Fruit fly (Drosophila melanogaster) whole organism: ENCODE data around the gene hook.

ENCODE experiments used
- CG8478 ChIP-seq: fragments of >200 bp; optimal IDR thresholded peaks from 2 replicates; lab custom pipeline; 2018; ENCODE audit warnings: inconsistent platforms
- Dll ChIP-seq: fragments of >200 bp; optimal IDR thresholded peaks from 2 replicates; lab custom pipeline; 2017
- EcR ChIP-seq, 2 experiments: fragments of >200 bp; optimal IDR thresholded peaks; 2 replicates each; lab custom pipeline; 2017; ENCODE audit warnings: missing biosample characterization in 2 of 2, missing genetic modification characterization in 2 of 2, missing genetic modification reagents in 2 of 2
- pan ChIP-seq: fragments of >200 bp; optimal IDR thresholded peaks from 2 replicates; lab custom pipeline; 2017
- psq ChIP-seq: fragments of >200 bp; optimal IDR thresholded peaks from 2 replicates; lab custom pipeline; 2017
- usp ChIP-seq: fragments of >200 bp; optimal IDR thresholded peaks from 2 replicates; lab custom pipeline; 2017; ENCODE audit warnings: missing biosample characterization, missing genetic modification characterization, mixed read lengths

Gene hook

DNA sequence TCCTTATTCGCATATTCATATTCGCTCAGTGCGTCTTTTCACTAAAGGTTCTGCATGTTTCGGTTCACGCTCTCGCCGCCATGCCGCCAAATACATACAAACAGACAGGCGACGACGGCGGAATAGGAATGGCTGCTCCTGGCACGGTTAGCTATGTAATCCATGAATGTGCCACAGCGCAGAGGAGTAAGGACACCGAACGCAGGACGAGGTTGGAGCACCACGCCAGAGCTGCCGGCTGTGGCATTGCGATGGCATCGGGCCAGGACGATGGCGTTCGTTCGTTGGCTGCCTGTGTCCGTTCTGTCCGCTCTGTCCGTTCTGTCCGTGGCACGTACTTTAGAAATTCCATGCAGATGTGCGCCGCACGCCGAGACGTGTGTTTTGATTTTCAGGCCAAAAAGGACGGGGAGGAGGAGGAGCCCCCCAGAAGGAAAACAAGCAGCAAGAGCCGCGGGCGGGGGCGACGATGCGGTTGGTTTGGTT is 18.4 kb downstream of the hook start:
- no peak for TF ChIP-seq psq
- no peak for TF ChIP-seq EcR (GFP tag; optimal IDR thresholded peaks at IDR 0.05; lab: Kevin White, UChicago)
- no peak for TF ChIP-seq CG8478
- no peak for TF ChIP-seq pan (lab: Kevin White, UChicago)
- no peak for TF ChIP-seq Dll
- TF ChIP-seq usp (GFP tag; lab: Kevin White, UChicago): no peak

DNA sequence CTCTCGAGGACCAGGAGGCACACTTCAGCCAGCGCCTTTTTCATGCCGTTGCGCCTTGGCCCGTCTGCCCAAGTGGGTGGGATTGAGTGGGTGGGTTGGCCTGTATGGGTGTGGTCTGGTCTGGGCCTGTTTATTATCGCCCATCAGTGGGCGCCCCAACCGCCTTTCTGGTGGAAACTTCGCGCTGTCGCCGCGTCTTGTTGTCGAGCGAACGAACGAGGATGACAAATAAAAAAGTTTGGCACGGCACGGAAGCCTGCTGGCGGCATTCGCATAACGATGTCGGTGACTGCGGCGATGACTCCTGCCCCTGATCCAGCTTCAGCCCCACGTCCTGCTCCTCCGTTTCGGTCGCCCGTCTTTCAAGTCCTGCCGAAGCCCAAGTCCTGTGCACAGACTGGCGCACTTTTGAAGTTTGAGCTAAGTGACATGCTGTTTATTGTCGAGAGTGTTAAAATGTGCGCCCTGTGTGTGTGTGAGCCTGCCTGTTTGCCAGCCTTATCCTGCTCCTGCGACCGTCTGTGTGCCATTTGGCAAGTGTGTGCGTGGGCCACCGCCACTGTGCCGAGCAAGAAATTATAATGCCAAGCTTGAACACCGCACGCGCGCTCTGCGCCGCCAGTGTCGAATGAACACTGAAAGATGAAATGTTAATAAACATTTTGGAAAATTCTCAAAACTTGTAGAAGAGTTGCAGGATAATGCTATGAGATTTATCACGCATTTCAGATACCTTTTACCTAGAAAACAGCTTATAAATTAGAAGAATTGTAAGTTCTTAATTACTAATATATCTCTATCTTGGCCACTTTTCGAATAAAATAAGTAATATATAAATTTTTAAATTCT is 19.0 kb downstream of the hook start:
- TF ChIP-seq CG8478 (no peak), EcR (GFP tag; optimal IDR thresholded peaks at IDR 0.05; lab: Kevin White, UChicago) (no peak), Dll (no peak), psq (no peak), usp (GFP tag; lab: Kevin White, UChicago) (no peak), pan (lab: Kevin White, UChicago) (no peak)

DNA sequence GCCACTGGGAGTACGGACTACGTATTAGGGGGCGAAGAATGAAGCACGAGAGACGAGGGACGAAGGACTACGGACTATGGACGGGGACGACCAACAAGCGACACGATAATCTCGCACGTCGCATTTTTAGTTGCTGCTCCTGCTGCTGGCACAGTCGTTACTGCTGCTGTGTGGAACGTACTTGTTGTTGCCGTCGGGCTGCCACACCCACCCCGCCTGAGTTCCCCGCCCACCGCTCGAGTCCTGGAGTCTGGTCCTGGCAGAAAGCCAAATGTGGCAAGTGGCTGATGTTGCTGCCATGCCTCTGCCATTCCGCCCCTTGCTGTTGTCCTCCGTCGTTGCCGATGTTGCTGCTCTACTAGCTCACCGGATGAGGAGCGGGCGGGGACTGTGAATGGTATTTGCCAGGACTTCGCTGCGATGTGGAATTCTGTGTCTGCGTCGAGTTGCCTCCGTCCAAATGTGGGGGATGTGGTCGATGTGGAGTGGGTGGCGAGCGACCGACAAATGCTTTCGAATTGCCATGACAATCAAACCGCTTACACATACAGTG is 20.4 kb downstream of the hook start:
- TF ChIP-seq CG8478: no peak
- TF ChIP-seq pan (lab: Kevin White, UChicago): no peak
- no peak for TF ChIP-seq Dll
- no peak for TF ChIP-seq EcR (GFP tag; optimal IDR thresholded peaks at IDR 0.05; lab: Kevin White, UChicago)
- no peak for TF ChIP-seq usp (GFP tag; lab: Kevin White, UChicago)
- TF ChIP-seq psq: no peak

DNA sequence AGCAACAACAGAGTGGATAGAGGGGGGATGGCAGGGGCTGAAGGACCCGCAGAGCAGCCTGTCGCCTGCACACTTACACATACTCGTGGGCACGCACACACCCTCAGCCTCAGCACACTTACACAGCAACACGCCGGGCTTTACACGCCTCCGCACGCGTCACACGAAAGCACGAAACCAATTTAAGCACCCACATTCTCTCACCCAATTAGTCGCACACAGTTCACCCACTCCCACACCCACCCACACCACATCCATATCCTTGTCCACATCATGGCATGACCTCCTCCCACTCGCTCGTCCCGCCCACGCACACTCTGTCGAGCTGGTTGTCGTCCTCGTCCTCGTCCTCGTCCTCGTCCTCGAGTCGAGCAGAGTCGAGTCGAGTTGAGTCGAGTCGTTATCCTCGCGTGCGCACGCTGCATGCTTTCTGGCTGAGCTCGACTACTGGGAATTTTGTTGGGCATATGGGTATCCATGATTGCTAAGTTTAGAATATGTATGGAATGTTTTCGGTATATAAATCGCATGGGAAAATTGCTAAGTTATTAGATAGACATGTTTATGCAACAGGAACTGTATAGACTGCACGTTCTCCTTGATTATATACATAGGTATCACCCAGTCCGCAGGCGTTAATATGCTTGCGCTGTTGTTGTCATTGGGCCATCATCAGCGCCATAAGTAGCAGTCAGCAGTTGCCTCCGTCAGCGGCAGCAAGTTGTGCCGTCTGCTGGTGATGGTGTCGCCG is 21.2 kb downstream of the hook start:
- TF ChIP-seq EcR (GFP tag; optimal IDR thresholded peaks at IDR 0.05; lab: Kevin White, UChicago) (no peak), CG8478 (no peak), usp (GFP tag; lab: Kevin White, UChicago) (no peak), psq (no peak), pan (lab: Kevin White, UChicago) (peak; percentile 62)

DNA sequence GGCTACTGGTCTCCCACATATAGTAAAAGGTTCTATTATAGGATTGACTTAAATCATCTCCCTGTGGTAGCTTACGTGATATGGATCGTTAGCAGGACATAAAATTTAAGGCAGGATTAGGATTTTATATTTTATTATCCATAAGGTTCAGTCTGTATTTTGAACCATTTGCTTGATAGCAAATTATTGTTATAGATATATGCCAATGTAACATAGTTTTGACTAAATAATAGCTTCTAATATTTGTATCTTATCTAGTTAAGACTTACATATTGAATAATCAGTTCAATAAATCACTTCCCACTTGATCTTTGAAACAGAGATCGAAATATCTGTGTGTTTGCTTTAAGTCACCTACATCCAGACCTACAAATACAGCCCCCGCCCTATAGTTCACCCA is 22.7 kb downstream of the hook start, which contains the start of gene robl37BC:
Gene robl37BC, plus strand, starts transcription at position 301 of the 400 bp plus-strand sequence.
- TF ChIP-seq usp (GFP tag; lab: Kevin White, UChicago) (no peak), pan (lab: Kevin White, UChicago) (no peak), psq (no peak), EcR (GFP tag; optimal IDR thresholded peaks at IDR 0.05; lab: Kevin White, UChicago) (no peak), CG8478 (no peak), Dll (no peak)

DNA sequence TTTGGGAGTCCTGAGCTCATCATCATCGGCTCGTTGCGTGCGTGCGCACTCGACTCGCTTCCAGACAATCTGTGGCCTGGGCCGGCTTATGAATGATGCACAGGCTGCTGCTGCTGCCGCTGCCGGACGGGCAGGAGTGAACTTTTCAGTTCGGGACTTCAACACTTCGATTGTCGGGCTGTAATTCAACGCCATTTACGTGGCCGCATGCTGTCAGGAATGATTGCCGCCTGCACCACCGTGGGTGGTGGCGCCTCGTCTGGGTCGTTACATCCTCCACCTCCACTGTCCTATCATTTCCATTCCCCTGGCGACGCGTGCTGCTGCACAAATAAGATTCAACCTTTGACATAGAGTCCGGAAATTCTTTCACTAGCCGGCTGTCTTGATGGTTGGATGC is 23.3 kb downstream of the hook start:
- no peak for TF ChIP-seq usp (GFP tag; lab: Kevin White, UChicago)
- TF ChIP-seq pan (lab: Kevin White, UChicago): no peak
- TF ChIP-seq CG8478: no peak
- TF ChIP-seq Dll: no peak
- no peak for TF ChIP-seq psq
- no peak for TF ChIP-seq EcR (GFP tag; optimal IDR thresholded peaks at IDR 0.05; lab: Kevin White, UChicago)

DNA sequence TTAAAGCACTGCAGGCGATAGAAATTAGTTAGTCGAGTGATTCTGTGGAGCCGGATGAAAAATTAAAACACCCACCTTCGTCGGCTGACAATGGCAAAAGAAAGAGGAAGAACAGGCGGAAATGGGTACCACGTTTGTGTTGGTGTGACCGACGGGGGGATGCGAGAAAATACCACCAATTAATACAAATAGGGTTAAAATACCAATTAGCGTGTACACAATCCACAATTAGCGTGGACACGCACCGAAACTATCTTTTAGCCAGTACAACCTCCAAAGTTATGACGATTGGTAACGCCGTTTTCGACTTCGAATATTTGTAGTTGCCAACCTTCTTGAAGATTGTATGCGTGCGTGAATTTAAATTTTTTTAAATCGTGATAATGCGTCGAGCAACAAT is 24.2 kb downstream of the hook start, which contains the start of gene RpL30:
Gene RpL30, minus strand, starts transcription at position 177 of the 400 bp plus-strand sequence.
- no peak for TF ChIP-seq EcR (GFP tag; optimal IDR thresholded peaks at IDR 0.05; lab: Kevin White, UChicago)
- no peak for TF ChIP-seq psq
- no peak for TF ChIP-seq pan (lab: Kevin White, UChicago)
- no peak for TF ChIP-seq CG8478

DNA sequence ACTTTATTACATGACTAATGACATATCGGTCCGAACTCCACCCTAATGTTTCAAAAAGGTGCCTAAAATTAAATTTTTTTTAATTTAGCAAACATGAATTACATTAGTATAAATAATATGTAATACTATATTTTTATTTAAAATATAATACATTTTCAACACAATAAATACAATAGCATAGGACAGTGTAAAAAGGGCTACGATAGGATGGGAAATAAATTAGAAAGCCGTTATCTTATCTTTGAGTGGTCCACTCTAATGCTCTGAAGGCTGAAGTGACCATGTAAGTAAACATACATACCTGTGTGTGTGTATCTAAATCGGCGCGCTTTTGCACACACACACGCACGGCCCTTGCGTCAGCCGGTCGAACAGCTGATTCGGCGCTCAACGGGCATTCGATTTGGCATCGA is 30.3 kb downstream of the hook start, which contains the start of gene CG31793:
Gene CG31793, plus strand, starts transcription at position 409 of the 413 bp plus-strand sequence.
- TF ChIP-seq Dll (no peak), EcR (GFP tag; optimal IDR thresholded peaks at IDR 0.05; lab: Kevin White, UChicago) (no peak), psq (no peak), usp (GFP tag; lab: Kevin White, UChicago) (no peak), CG8478 (no peak), pan (lab: Kevin White, UChicago) (no peak)

DNA sequence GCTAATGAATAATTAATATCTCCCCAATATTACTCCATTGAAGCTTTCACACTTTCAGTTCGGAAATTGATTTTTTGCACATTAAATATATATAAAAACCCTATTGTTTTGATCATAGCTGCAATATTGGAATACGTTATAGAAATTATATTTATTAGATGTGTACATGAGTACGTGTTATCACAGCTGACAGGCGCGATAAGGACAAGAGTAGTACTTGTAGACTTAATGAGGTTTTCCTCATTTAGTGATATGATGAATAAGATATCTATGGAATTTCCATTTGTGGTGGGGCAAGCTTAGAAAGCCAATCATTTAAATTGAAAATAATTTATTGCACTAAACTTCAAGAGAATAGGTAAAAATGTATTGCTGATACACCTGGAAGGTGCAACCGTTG is 30.8 kb downstream of the hook start:
- no peak for TF ChIP-seq usp (GFP tag; lab: Kevin White, UChicago)
- TF ChIP-seq EcR (GFP tag; optimal IDR thresholded peaks at IDR 0.05; lab: Kevin White, UChicago): no peak
- TF ChIP-seq psq: no peak
- TF ChIP-seq pan (lab: Kevin White, UChicago): no peak
- TF ChIP-seq Dll: no peak
- no peak for TF ChIP-seq CG8478

DNA sequence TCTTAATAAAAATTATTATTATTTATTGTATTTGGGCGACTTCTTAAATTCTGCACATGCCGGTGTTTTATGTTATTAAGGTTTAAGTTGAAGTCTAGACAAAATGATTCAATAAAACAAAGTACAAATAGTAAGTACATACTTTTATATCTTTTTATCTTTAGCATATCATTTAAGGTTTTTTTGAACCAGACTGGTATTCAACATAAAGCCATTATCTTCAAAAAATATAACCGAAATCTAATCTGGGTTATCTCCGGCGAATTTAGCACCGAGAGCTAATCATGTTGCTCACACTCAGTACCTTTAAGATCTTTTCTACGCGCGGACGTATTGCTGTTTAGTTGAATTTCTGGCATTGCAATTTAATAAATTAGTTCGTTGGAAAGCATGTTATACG is 36.1 kb downstream of the hook start, which contains the start of gene CG31792:
Gene CG31792, plus strand, starts transcription at position 301 of the 400 bp plus-strand sequence.
- TF ChIP-seq EcR (GFP tag; optimal IDR thresholded peaks at IDR 0.05; lab: Kevin White, UChicago) (no peak), usp (GFP tag; lab: Kevin White, UChicago) (no peak), Dll (no peak), psq (no peak), CG8478 (no peak), pan (lab: Kevin White, UChicago) (no peak)

DNA sequence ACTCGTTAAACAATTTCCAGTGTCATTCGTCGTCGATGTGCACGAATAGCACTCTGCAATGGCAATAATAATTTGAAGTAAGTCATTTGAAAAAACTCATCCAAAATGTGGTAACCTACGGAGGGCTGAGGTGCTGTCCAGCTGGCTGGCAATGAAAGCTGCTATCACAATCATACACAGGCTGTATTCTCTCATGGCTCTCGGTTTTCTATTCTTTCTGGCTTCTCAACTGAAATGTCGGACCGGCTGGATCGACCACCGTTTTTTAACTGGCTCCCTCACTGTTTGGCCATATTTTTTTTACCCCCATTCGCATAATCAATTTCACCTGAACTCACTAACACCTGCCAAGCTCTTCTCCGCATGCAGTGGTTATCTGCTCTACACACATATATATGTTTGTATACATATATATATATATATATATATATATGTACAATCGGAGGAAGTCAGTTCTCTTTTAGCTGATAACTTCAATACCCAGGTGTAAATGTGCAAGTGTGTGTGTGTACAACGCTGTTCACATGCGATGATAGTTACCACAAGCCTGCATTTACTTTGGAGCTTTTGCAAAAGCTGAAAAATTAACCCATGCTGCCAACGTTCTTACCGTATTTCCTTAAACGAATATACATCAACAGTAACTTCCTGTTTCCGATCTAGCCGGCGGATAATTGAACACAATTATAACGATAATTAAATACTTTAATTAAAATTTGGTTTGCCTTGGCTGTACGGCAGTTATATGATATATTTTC is 37.5 kb downstream of the hook start, which contains the start of gene CG10650:
Gene CG10650, minus strand, starts transcription at position 275 of the 758 bp plus-strand sequence.
- no peak for TF ChIP-seq Dll
- TF ChIP-seq EcR (GFP tag; optimal IDR thresholded peaks at IDR 0.05; lab: Kevin White, UChicago): no peak
- TF ChIP-seq usp (GFP tag; lab: Kevin White, UChicago): no peak
- TF ChIP-seq CG8478: no peak
- TF ChIP-seq pan (lab: Kevin White, UChicago): no peak
- TF ChIP-seq psq: no peak
